Worm (Caenorhabditis elegans): ENCODE measurements around the gene C30A5.10.
A peak's percentile ranks its signal among the peaks of the same experiment; 100 is the strongest.

The C30A5.10 gene

ce11 chrIII:8176265-8176664 is 33.4 kb downstream of the C30A5.10 start, which contains the start of gene C50C3.12:
C50C3.12 (plus strand) TSS chrIII:8176565.
- no peak for TF ChIP-seq elt-3 (tag; optimal IDR thresholded peaks at IDR 0.05)
- TF ChIP-seq ceh-16 (tag; optimal IDR thresholded peaks at IDR 0.05), result no peak
- TF ChIP-seq crh-2 (tag; optimal IDR thresholded peaks at IDR 0.05), result no peak

DNA sequence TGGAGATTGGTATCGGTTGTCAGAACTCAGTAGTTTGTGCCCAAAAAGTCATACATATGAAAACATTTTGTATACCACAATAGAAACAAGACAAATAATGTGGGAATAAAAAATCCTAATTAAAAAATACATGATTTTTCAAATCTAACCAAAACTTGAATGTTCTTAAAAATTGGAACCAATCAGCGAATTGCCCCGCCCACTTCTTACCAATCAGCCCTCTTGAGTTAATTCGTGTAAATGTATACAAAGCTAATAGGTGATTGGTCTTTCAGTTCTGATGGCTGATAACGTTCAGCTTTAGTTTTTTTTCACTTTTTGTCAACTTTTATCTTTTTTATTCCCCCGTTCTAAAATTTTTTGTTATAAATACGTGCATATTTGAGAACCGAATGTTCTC is 34.4 kb downstream of the C30A5.10 start:
- TF ChIP-seq sem-4 (tag; optimal IDR thresholded peaks at IDR 0.05) (no peak), ZK546.5 (tag; optimal IDR thresholded peaks at IDR 0.05) (no peak), F13H6.1 (tag; optimal IDR thresholded peaks at IDR 0.05) (no peak), ama-1 (optimal IDR thresholded peaks at IDR 0.05) (no peak), elt-1 (tag; optimal IDR thresholded peaks at IDR 0.05) (no peak), unc-62 (GFP tag; optimal IDR thresholded peaks at IDR 0.05) (no peak), nhr-11 (tag; optimal IDR thresholded peaks at IDR 0.05) (no peak), elt-3 (tag; optimal IDR thresholded peaks at IDR 0.05) (no peak), fos-1 (tag; optimal IDR thresholded peaks at IDR 0.05) (no peak)

ce11 chrIII:8172609-8173133 is 37.0 kb downstream of the C30A5.10 start:
- TF ChIP-seq lsy-2 (tag; optimal IDR thresholded peaks at IDR 0.05) (no peak), nhr-25 (tag; optimal IDR thresholded peaks at IDR 0.05) (no peak), alr-1 (tag; optimal IDR thresholded peaks at IDR 0.05) (no peak), nhr-129 (tag; optimal IDR thresholded peaks at IDR 0.05) (peak; percentile 12)

- TF ChIP-seq ama-1 (optimal IDR thresholded peaks at IDR 0.05) (no peak), aly-2 (tag; optimal IDR thresholded peaks at IDR 0.05) (no peak), dmd-4 (tag; optimal IDR thresholded peaks at IDR 0.05) (no peak), lin-13 (GFP tag; optimal IDR thresholded peaks at IDR 0.05) (no peak), F13H6.1 (tag; optimal IDR thresholded peaks at IDR 0.05) (no peak), nhr-11 (tag; optimal IDR thresholded peaks at IDR 0.05) (no peak), peb-1 (tag; optimal IDR thresholded peaks at IDR 0.05) (no peak), ztf-11 (tag; optimal IDR thresholded peaks at IDR 0.05) (no peak), ZK546.5 (tag; optimal IDR thresholded peaks at IDR 0.05) (no peak)
Measured at ce11 chrIII:8164771-8165170, 44.9 kb downstream of the C30A5.10 start.

DNA sequence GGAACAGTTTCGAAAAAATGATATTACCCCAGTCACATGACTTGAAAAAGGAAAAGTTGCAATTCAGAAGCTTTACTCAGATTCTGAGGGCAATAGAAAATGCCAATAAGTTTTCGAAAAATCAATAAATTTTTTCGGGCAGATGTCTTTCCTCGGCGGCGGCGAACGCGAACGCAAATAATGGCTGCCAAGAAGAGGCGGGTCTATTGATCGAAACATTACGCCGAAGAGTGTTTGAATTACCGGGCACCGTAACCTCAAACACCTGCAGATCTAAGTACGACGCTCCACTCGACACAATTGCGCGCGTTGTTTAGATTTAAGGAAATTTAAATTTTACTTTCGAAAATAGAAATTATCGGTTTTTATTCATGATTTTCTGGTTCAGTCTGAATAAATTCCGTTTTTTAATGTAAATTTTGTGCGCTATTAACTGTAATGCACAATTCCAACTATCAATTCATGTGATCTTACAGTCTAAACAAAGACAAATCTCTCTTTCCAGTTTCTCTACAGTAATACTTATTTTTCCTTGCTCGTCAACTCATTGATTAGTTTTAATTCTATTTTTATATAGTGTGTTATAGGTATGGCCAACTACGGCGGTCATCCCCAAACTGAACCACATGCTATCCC is 45.8 kb downstream of the C30A5.10 start, which contains the start of gene prp-8:
prp-8 (plus strand) TSS at position 586 of the 636 bp plus-strand sequence.
- peak; percentile 90 for TF ChIP-seq nhr-129 (tag; optimal IDR thresholded peaks at IDR 0.05)
- no peak for TF ChIP-seq alr-1 (tag; optimal IDR thresholded peaks at IDR 0.05)
- no peak for TF ChIP-seq skn-1 (tag; optimal IDR thresholded peaks at IDR 0.05)
- TF ChIP-seq dmd-4 (tag; optimal IDR thresholded peaks at IDR 0.05), result no peak
- no peak for TF ChIP-seq elt-3 (tag; optimal IDR thresholded peaks at IDR 0.05)
- TF ChIP-seq ama-1 (optimal IDR thresholded peaks at IDR 0.05), result peak; percentile 48
- peak; percentile 87 for TF ChIP-seq sma-3 (GFP tag; optimal IDR thresholded peaks at IDR 0.05)
- TF ChIP-seq ceh-82 (tag; optimal IDR thresholded peaks at IDR 0.05), result peak; percentile 30
- no peak for TF ChIP-seq nhr-12 (tag; optimal IDR thresholded peaks at IDR 0.05)
- TF ChIP-seq egl-27 (tag; optimal IDR thresholded peaks at IDR 0.05), result peak; percentile 50
- peak; percentile 59 for TF ChIP-seq nhr-10 (tag; optimal IDR thresholded peaks at IDR 0.05)
- TF ChIP-seq lin-13 (GFP tag; optimal IDR thresholded peaks at IDR 0.05), result peak; percentile 91
- TF ChIP-seq nhr-77 (tag; optimal IDR thresholded peaks at IDR 0.05), result no peak
- TF ChIP-seq nhr-25 (tag; optimal IDR thresholded peaks at IDR 0.05), result peak; percentile 91
- peak; percentile 78 for TF ChIP-seq ztf-4 (tag; optimal IDR thresholded peaks at IDR 0.05)
- TF ChIP-seq unc-62 (GFP tag; optimal IDR thresholded peaks at IDR 0.05), result no peak
- TF ChIP-seq F13H6.1 (tag; optimal IDR thresholded peaks at IDR 0.05), result peak; percentile 88
- no peak for TF ChIP-seq ztf-11 (tag; optimal IDR thresholded peaks at IDR 0.05)
- TF ChIP-seq peb-1 (tag; optimal IDR thresholded peaks at IDR 0.05), result no peak
- peak; percentile 94 for TF ChIP-seq lin-11 (tag; optimal IDR thresholded peaks at IDR 0.05)
- TF ChIP-seq gmeb-1 (tag; optimal IDR thresholded peaks at IDR 0.05), result peak; percentile 88
- peak in 1 of 2 experiments; percentile 38 for TF ChIP-seq mdl-1 (tag; optimal IDR thresholded peaks at IDR 0.05)
- peak; percentile 94 for TF ChIP-seq ZK546.5 (tag; optimal IDR thresholded peaks at IDR 0.05)
- TF ChIP-seq unc-39 (tag; optimal IDR thresholded peaks at IDR 0.05), result no peak
- no peak for TF ChIP-seq lin-39 (tag; optimal IDR thresholded peaks at IDR 0.05)
- no peak for TF ChIP-seq Y55F3AM.14 (GFP tag; optimal IDR thresholded peaks at IDR 0.05)
- no peak for TF ChIP-seq snpc-4 (tag; optimal IDR thresholded peaks at IDR 0.05)
- TF ChIP-seq unc-55 (GFP tag; optimal IDR thresholded peaks at IDR 0.05), result peak; percentile 97
- TF ChIP-seq nhr-11 (tag; optimal IDR thresholded peaks at IDR 0.05), result no peak
- no peak for TF ChIP-seq mbf-1 (tag; optimal IDR thresholded peaks at IDR 0.05)
- TF ChIP-seq aly-2 (tag; optimal IDR thresholded peaks at IDR 0.05), result no peak
- TF ChIP-seq zag-1 (tag; optimal IDR thresholded peaks at IDR 0.05), result peak; percentile 65
- peak; percentile 88 for TF ChIP-seq sma-9 (GFP tag; optimal IDR thresholded peaks at IDR 0.05)
- TF ChIP-seq sma-9 (tag; optimal IDR thresholded peaks at IDR 0.05), result no peak
- TF ChIP-seq lsy-2 (tag; optimal IDR thresholded peaks at IDR 0.05), result peak; percentile 96 to 99
- peak; percentile 72 for TF ChIP-seq fos-1 (tag; optimal IDR thresholded peaks at IDR 0.05)
- peak; percentile 91 for TF ChIP-seq sem-4 (tag; optimal IDR thresholded peaks at IDR 0.05)
- no peak for TF ChIP-seq ztf-1 (GFP tag; conservative IDR thresholded peaks at IDR 0.05)
- TF ChIP-seq ceh-16 (tag; optimal IDR thresholded peaks at IDR 0.05), result peak; percentile 85
- TF ChIP-seq nhr-237 (tag; optimal IDR thresholded peaks at IDR 0.05), result no peak
